2 fruit fly cellular contexts compared by ENCODE assay signal in the genomic region with DNA sequence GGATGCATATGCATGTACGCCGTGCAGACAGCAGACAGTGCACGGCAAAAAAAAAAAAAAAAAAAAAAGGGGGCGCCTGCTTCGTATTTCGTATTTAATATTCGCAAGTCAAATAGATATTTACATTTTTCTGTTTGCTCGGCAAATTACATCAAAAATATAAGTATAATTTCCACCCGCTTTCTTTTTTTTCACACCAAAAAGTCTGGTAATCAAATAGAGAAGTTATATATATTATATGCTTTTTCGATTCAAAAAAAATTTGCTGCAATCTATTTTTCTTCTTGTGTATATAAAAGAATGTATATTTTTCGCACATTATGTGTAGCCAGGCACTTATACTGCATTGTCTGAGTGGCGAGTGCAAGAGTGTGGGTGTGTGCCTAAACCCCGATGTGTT.
TF ChIP-seq lines count a peak whose summit lies in the region.

No protein-coding gene starts in this region.

TF ChIP-seq in whole organism, prepupa, 60 proteins besides CTCF, POLR2A, EP300 and RAD21:
- TF ChIP-seq achi (GFP tag; optimal IDR thresholded peaks at IDR 0.05; lab: Kevin White, UChicago) (peak; percentile 2), OdsH (GFP tag; optimal IDR thresholded peaks at IDR 0.05; lab: Kevin White, UChicago) (peak; percentile 8), CG3032 (tag; optimal IDR thresholded peaks at IDR 0.05; lab: Kevin White, UChicago) (peak; percentile 0), Gug (GFP tag; IDR thresholded peaks at IDR 0.05; lab: Robert Waterston, UW) (no peak), CG6276 (GFP tag; optimal IDR thresholded peaks at IDR 0.05; lab: Kevin White, UChicago) (no peak), Lpt (GFP tag; optimal IDR thresholded peaks at IDR 0.05; lab: Kevin White, UChicago) (no peak), CG6808 (GFP tag; optimal IDR thresholded peaks at IDR 0.05; lab: Kevin White, UChicago) (no peak), topi (GFP tag; optimal IDR thresholded peaks at IDR 0.05; lab: Kevin White, UChicago) (no peak), Eip78C (GFP tag; lab: Kevin White, UChicago) (peak; percentile 70), fkh (GFP tag; optimal IDR thresholded peaks at IDR 0.05; lab: Kevin White, UChicago) (no peak), CG8119 (GFP tag; IDR thresholded peaks at IDR 0.05; lab: Robert Waterston, UW) (0 out of 3 replicates have a peak, but pooled peaks have one; percentile 32), esn (GFP tag; optimal IDR thresholded peaks at IDR 0.05; lab: Kevin White, UChicago) (no peak), svp (GFP tag; lab: Kevin White, UChicago) (peak; percentile 54), CG11294 (GFP tag; IDR thresholded peaks at IDR 0.05; lab: Robert Waterston, UW) (no peak), Sox102F (GFP tag; optimal IDR thresholded peaks at IDR 0.05; lab: Kevin White, UChicago) (no peak), spab (GFP tag; optimal IDR thresholded peaks at IDR 0.05; lab: Kevin White, UChicago) (no peak), CG31627 (GFP tag; optimal IDR thresholded peaks at IDR 0.05; lab: Kevin White, UChicago) (no peak), CG11902 (GFP tag; optimal IDR thresholded peaks at IDR 0.05; lab: Kevin White, UChicago) (no peak), CG32006 (GFP tag; optimal IDR thresholded peaks at IDR 0.05; lab: Kevin White, UChicago) (peak; percentile 35), CG9139 (GFP tag; optimal IDR thresholded peaks at IDR 0.05; lab: Kevin White, UChicago) (no peak), CG34406 (GFP tag; optimal IDR thresholded peaks at IDR 0.05; lab: Kevin White, UChicago) (no peak), ss (GFP tag; optimal IDR thresholded peaks at IDR 0.05; lab: Kevin White, UChicago) (peak in 1 of 2 experiments; percentile 4), CG3919 (GFP tag; optimal IDR thresholded peaks at IDR 0.05; lab: Kevin White, UChicago) (peak; percentile 1), pdm3 (GFP tag; optimal IDR thresholded peaks at IDR 0.05; lab: Kevin White, UChicago) (peak; percentile 20), dac (GFP tag; optimal IDR thresholded peaks at IDR 0.05; lab: Kevin White, UChicago) (no peak), Ets96B (tag; optimal IDR thresholded peaks at IDR 0.05; lab: Kevin White, UChicago) (no peak), Ets21C (GFP tag; optimal IDR thresholded peaks at IDR 0.05; lab: Kevin White, UChicago) (no peak), CG15336 (GFP tag; IDR thresholded peaks at IDR 0.05; lab: Robert Waterston, UW) (no peak), vri (GFP tag; optimal IDR thresholded peaks at IDR 0.05; lab: Kevin White, UChicago) (no peak), Eip75B (GFP tag; optimal IDR thresholded peaks at IDR 0.05; lab: Kevin White, UChicago) (peak; percentile 9), salr (GFP tag; optimal IDR thresholded peaks at IDR 0.05; lab: Kevin White, UChicago) (peak in 1 of 2 experiments; percentile 25), Hr38 (GFP tag; optimal IDR thresholded peaks at IDR 0.05; lab: Kevin White, UChicago) (no peak), CG10669 (GFP tag; optimal IDR thresholded peaks at IDR 0.05; lab: Kevin White, UChicago) (no peak), Sox14 (GFP tag; optimal IDR thresholded peaks at IDR 0.05; lab: Kevin White, UChicago) (no peak), Hr4 (GFP tag; optimal IDR thresholded peaks at IDR 0.05; lab: Kevin White, UChicago) (peak; percentile 13)

TF ChIP-seq in whole organism, pupa, 21 proteins besides CTCF, POLR2A, EP300 and RAD21:
- TF ChIP-seq CG32121 (GFP tag; IDR thresholded peaks at IDR 0.05; lab: Robert Waterston, UW) (no peak), CG8159 (tag; optimal IDR thresholded peaks at IDR 0.05; lab: Kevin White, UChicago) (peak; percentile 17), rn (GFP tag; IDR thresholded peaks at IDR 0.05; lab: Robert Waterston, UW) (no peak), CG14655 (GFP tag; optimal IDR thresholded peaks at IDR 0.05; lab: Kevin White, UChicago) (peak; percentile 18), CG9948 (tag; optimal IDR thresholded peaks at IDR 0.05; lab: Kevin White, UChicago) (peak; percentile 21), CG17806 (tag; optimal IDR thresholded peaks at IDR 0.05; lab: Kevin White, UChicago) (peak; percentile 18), CG4496 (GFP tag; IDR thresholded peaks at IDR 0.05; lab: Robert Waterston, UW) (0 out of 3 replicates have a peak, but pooled peaks have one; percentile 14)
